Worm (Caenorhabditis elegans) whole organism, L4 larva: ENCODE results near the gene F49F1.10.
A peak's percentile ranks its signal among the peaks of the same experiment; 100 is the strongest.

Experiments
- ctbp-1 ChIP-seq: fragments of 200-800 bp; sonication (Bioruptor generic); IDR thresholded peaks from 2 replicates; pipeline ENCODE4 v1.3.6; 2022; ENCODE audit warnings: missing genetic modification reagents, missing genetic modification characterization, missing compliant biosample characterization
- duxl-1 ChIP-seq: sonication (generic microtip); optimal IDR thresholded peaks from 2 replicates; lab custom pipeline; 2016; ENCODE audit warnings: mild to moderate bottlenecking, missing genetic modification characterization, moderate library complexity, missing compliant biosample characterization; ENCODE audit not compliant: poor library complexity
- mdl-1 ChIP-seq, 2 experiments: fragments of 150-350 bp in 1 of 2; sonication (generic microtip) in 1 of 2; optimal IDR thresholded peaks; 2 replicates each; lab custom pipeline; 2014 to 2017; ENCODE audit warnings: missing biosample characterization in 2 of 2, missing genetic modification characterization in 2 of 2
- zfp-2 ChIP-seq: sonication (generic microtip); optimal IDR thresholded peaks from 2 replicates; lab custom pipeline; 2016; ENCODE audit warnings: mild to moderate bottlenecking, missing genetic modification characterization, missing compliant biosample characterization

Gene F49F1.10

ce11 chrIV:4093087-4093486 lies 45.8 kb downstream of the F49F1.10 start (continued):
- TF ChIP-seq ctbp-1 (GFP tag; lab: Robert Waterston, UW), result peak; percentile 70; the same call in 1 of the 2 replicates
- peak; percentile 3 for TF ChIP-seq zfp-2 (tag; lab: Kevin White, UChicago)
- TF ChIP-seq mdl-1 (tag; optimal IDR thresholded peaks at IDR 0.05; lab: Kevin White, UChicago), result peak in 1 of 2 experiments; percentile 59
- peak; percentile 57 for TF ChIP-seq duxl-1
